Fruit fly (Drosophila melanogaster) whole organism, embryonic: ENCODE results near the gene CG14401.
A peak's percentile ranks its signal among the peaks of the same experiment; 100 is the strongest.

Experiments
- Awh ChIP-seq: fragments of 200-800 bp; sonication (Bioruptor generic); IDR thresholded peaks from 2 replicates; pipeline ENCODE4, ENCODE4 v1.3.6; 2022; ENCODE audit warnings: missing biosample characterization, missing genetic modification characterization
- Bdp1 ChIP-seq: fragments of 200-800 bp; sonication (Bioruptor generic); optimal IDR thresholded peaks from 3 replicates; lab custom pipeline; 2016; ENCODE audit warnings: missing biosample characterization, missing genetic modification characterization
- CG10366 ChIP-seq: fragments of 200-800 bp; sonication (Bioruptor generic); IDR thresholded peaks from 2 replicates; pipeline ENCODE4 v1.3.6; 2022; ENCODE audit warnings: missing biosample characterization, missing genetic modification characterization
- CG10565 ChIP-seq: fragments of 200-800 bp; sonication (Bioruptor generic); optimal IDR thresholded peaks from 3 replicates; lab custom pipeline; 2016; ENCODE audit warnings: missing biosample characterization, mild to moderate bottlenecking, missing genetic modification characterization
- CG10654 ChIP-seq: fragments of 200-800 bp; sonication (Bioruptor generic); optimal IDR thresholded peaks from 2 replicates; lab custom pipeline; 2016; ENCODE audit warnings: missing biosample characterization, missing genetic modification characterization
- CG12071 ChIP-seq: fragments of 200-800 bp; sonication (Bioruptor generic); optimal IDR thresholded peaks from 3 replicates; lab custom pipeline; 2018; ENCODE audit warnings: missing biosample characterization, mild to moderate bottlenecking, missing genetic modification characterization
- CG12744 ChIP-seq: fragments of 200-800 bp; sonication (Bioruptor generic); optimal IDR thresholded peaks from 2 replicates; lab custom pipeline; 2016; ENCODE audit warnings: missing biosample characterization, missing genetic modification characterization
- CG13287 ChIP-seq: fragments of 200-800 bp; sonication (Bioruptor generic); IDR thresholded peaks from 2 replicates; pipeline ENCODE4 v1.3.6; 2022; ENCODE audit warnings: missing biosample characterization, missing genetic modification characterization; ENCODE audit not compliant: partially characterized antibody
- CG13894 ChIP-seq: fragments of 200-800 bp; sonication (Bioruptor generic); optimal IDR thresholded peaks from 3 replicates; lab custom pipeline; 2018; ENCODE audit warnings: missing biosample characterization, mild to moderate bottlenecking, missing genetic modification characterization, moderate library complexity
- CG15601 ChIP-seq: fragments of 200-800 bp; sonication (Bioruptor generic); optimal IDR thresholded peaks from 3 replicates; lab custom pipeline; 2019; ENCODE audit warnings: missing biosample characterization, mild to moderate bottlenecking, missing genetic modification characterization, moderate library complexity
- CG1647 ChIP-seq: fragments of 200-800 bp; sonication (Bioruptor generic); optimal IDR thresholded peaks from 3 replicates; lab custom pipeline; 2016; ENCODE audit warnings: missing biosample characterization, missing genetic modification characterization
- CG3065 ChIP-seq: fragments of 200-800 bp; sonication (Bioruptor generic); optimal IDR thresholded peaks from 2 replicates; lab custom pipeline; 2016; ENCODE audit warnings: missing biosample characterization, missing genetic modification characterization
- CG3407 ChIP-seq: fragments of 200-800 bp; sonication (Bioruptor generic); optimal IDR thresholded peaks from 2 replicates; lab custom pipeline; 2018; ENCODE audit warnings: missing biosample characterization, mild to moderate bottlenecking, missing genetic modification characterization
- CG3838 ChIP-seq: fragments of 200-800 bp; sonication (Bioruptor generic); optimal IDR thresholded peaks from 3 replicates; lab custom pipeline; 2016; ENCODE audit warnings: missing biosample characterization, missing genetic modification characterization
- CG4328 ChIP-seq: fragments of 200-800 bp; sonication (Bioruptor generic); optimal IDR thresholded peaks from 3 replicates; lab custom pipeline; 2017; ENCODE audit warnings: missing biosample characterization, missing genetic modification reagents, missing genetic modification characterization
- CG4854 ChIP-seq: fragments of 200-800 bp; sonication (Bioruptor generic); optimal IDR thresholded peaks from 2 replicates; lab custom pipeline; 2016; ENCODE audit warnings: missing biosample characterization, missing genetic modification characterization, inconsistent platforms
- CG7839 ChIP-seq: fragments of 200-800 bp; sonication (Bioruptor generic); optimal IDR thresholded peaks from 3 replicates; lab custom pipeline; 2018; ENCODE audit warnings: missing biosample characterization, mild to moderate bottlenecking, missing genetic modification characterization, moderate library complexity
- CG9609 ChIP-seq: fragments of 200-800 bp; sonication (Bioruptor generic); optimal IDR thresholded peaks from 3 replicates; lab custom pipeline; 2016; ENCODE audit warnings: missing biosample characterization, missing genetic modification characterization
- CrebB ChIP-seq: fragments of 200-800 bp; sonication (Bioruptor generic); optimal IDR thresholded peaks from 3 replicates; lab custom pipeline; 2018; ENCODE audit warnings: missing biosample characterization, mild to moderate bottlenecking, missing genetic modification characterization
- Dip3 ChIP-seq: fragments of 200-800 bp; sonication (Bioruptor generic); optimal IDR thresholded peaks from 3 replicates; lab custom pipeline; 2016; ENCODE audit warnings: missing biosample characterization, missing genetic modification characterization
- Dll ChIP-seq: fragments of 200-800 bp; sonication (Bioruptor generic); IDR thresholded peaks from 4 replicates; pipeline ENCODE4 v1.3.6; 2022; ENCODE audit warnings: missing biosample characterization, missing genetic modification characterization; ENCODE audit not compliant: partially characterized antibody
- Dref ChIP-seq: fragments of 200-800 bp; sonication (Bioruptor generic); IDR thresholded peaks from 2 replicates; pipeline ENCODE4 v1.3.6; 2022; ENCODE audit warnings: missing biosample characterization, missing genetic modification characterization
- E2f1 ChIP-seq: fragments of 200-800 bp; sonication (Bioruptor generic); IDR thresholded peaks from 2 replicates; pipeline ENCODE4 v1.3.6; 2022; ENCODE audit warnings: missing biosample characterization, missing genetic modification characterization
- GATAe ChIP-seq: fragments of 200-800 bp; sonication (Bioruptor generic); conservative IDR thresholded peaks from 2 replicates; pipeline ENCODE4 v1.3.6; 2022; ENCODE audit warnings: missing biosample characterization, missing genetic modification characterization
- H2.0 ChIP-seq: fragments of 200-800 bp; sonication (Bioruptor generic); IDR thresholded peaks from 2 replicates; pipeline ENCODE4 v1.3.6; 2022; ENCODE audit warnings: missing biosample characterization, missing genetic modification characterization
- HLHmδ ChIP-seq: fragments of 200-800 bp; sonication (Bioruptor generic); optimal IDR thresholded peaks from 2 replicates; lab custom pipeline; 2018; ENCODE audit warnings: missing biosample characterization, mild to moderate bottlenecking, missing genetic modification characterization, moderate library complexity
- Max ChIP-seq: fragments of 200-800 bp; sonication (Bioruptor generic); optimal IDR thresholded peaks from 2 replicates; lab custom pipeline; 2016; ENCODE audit warnings: missing biosample characterization, mild to moderate bottlenecking, missing genetic modification characterization
- Rx ChIP-seq: fragments of 200-800 bp; sonication (Bioruptor generic); IDR thresholded peaks from 2 replicates; pipeline ENCODE4 v1.3.6; 2022; ENCODE audit warnings: missing biosample characterization, missing genetic modification characterization
- Sin3A ChIP-seq: fragments of >200 bp; optimal IDR thresholded peaks from 2 replicates; lab custom pipeline; 2018
- Spps ChIP-seq: fragments of 200-800 bp; sonication (Bioruptor generic); optimal IDR thresholded peaks from 2 replicates; lab custom pipeline; 2018; ENCODE audit warnings: missing biosample characterization, mild to moderate bottlenecking, missing genetic modification characterization
- Stat92E ChIP-seq, 3 experiments: fragments of >200 bp in 2 of 3; fragments of 200-800 bp in 1 of 3; sonication (Bioruptor generic) in 1 of 3; optimal IDR thresholded peaks; 2 replicates each; lab custom pipeline; 2017 to 2019; ENCODE audit warnings: missing biosample characterization in 3 of 3, missing genetic modification characterization in 3 of 3, mild to moderate bottlenecking in 1 of 3, moderate library complexity in 1 of 3
- ab ChIP-seq: fragments of 200-800 bp; sonication (Bioruptor generic); optimal IDR thresholded peaks from 2 replicates; lab custom pipeline; 2016; ENCODE audit warnings: missing biosample characterization, missing genetic modification characterization
- az2 ChIP-seq: fragments of 200-800 bp; sonication (Bioruptor generic); optimal IDR thresholded peaks from 3 replicates; lab custom pipeline; 2016; ENCODE audit warnings: missing biosample characterization, missing genetic modification characterization
- chn ChIP-seq: fragments of 200-800 bp; sonication (Bioruptor generic); optimal IDR thresholded peaks from 2 replicates; lab custom pipeline; 2016; ENCODE audit warnings: missing biosample characterization, missing genetic modification characterization
- cwo ChIP-seq: fragments of 200-800 bp; sonication (Bioruptor generic); optimal IDR thresholded peaks from 3 replicates; lab custom pipeline; 2017; ENCODE audit warnings: missing biosample characterization, missing genetic modification characterization, mild to moderate bottlenecking, moderate library complexity, missing genetic modification reagents
- ems ChIP-seq: fragments of 200-800 bp; sonication (Bioruptor generic); optimal IDR thresholded peaks from 3 replicates; lab custom pipeline; 2016; ENCODE audit warnings: missing biosample characterization, missing genetic modification characterization
- fu2 ChIP-seq: fragments of 200-800 bp; sonication (Bioruptor generic); optimal IDR thresholded peaks from 2 replicates; lab custom pipeline; 2016; ENCODE audit warnings: missing biosample characterization, missing genetic modification characterization
- klu ChIP-seq: fragments of 200-800 bp; sonication (Bioruptor generic); IDR thresholded peaks from 2 replicates; pipeline ENCODE4 v1.3.6; 2022; ENCODE audit warnings: missing biosample characterization, missing genetic modification characterization
- lbe ChIP-seq: fragments of 200-800 bp; sonication (Bioruptor generic); optimal IDR thresholded peaks from 2 replicates; lab custom pipeline; 2016; ENCODE audit warnings: missing biosample characterization, mild to moderate bottlenecking, missing genetic modification characterization
- lola ChIP-seq, 3 experiments: fragments of >200 bp in 2 of 3; fragments of 200-800 bp in 1 of 3; sonication (Bioruptor generic) in 1 of 3; optimal IDR thresholded peaks; 2 replicates each; lab custom pipeline; 2017 to 2019; ENCODE audit warnings: missing biosample characterization in 3 of 3, missing genetic modification characterization in 3 of 3, mild to moderate bottlenecking in 1 of 3, moderate library complexity in 1 of 3
- nau ChIP-seq: fragments of 200-800 bp; sonication (Bioruptor generic); optimal IDR thresholded peaks from 3 replicates; lab custom pipeline; 2017; ENCODE audit warnings: missing biosample characterization, mild to moderate bottlenecking, missing genetic modification characterization, missing genetic modification reagents
- nom ChIP-seq: fragments of 200-800 bp; sonication (Bioruptor generic); optimal IDR thresholded peaks from 2 replicates; lab custom pipeline; 2017; ENCODE audit warnings: missing biosample characterization, missing genetic modification characterization, mild to moderate bottlenecking, moderate library complexity, missing genetic modification reagents
- odd ChIP-seq: fragments of 200-800 bp; sonication (Bioruptor generic); optimal IDR thresholded peaks from 2 replicates; lab custom pipeline; 2017; ENCODE audit warnings: missing biosample characterization, mild to moderate bottlenecking, missing genetic modification characterization
- pb ChIP-seq: fragments of 200-800 bp; sonication (Bioruptor generic); optimal IDR thresholded peaks from 3 replicates; lab custom pipeline; 2016; ENCODE audit warnings: missing biosample characterization, missing genetic modification characterization
- pfk ChIP-seq: fragments of 200-800 bp; sonication (Bioruptor generic); optimal IDR thresholded peaks from 2 replicates; lab custom pipeline; 2018; ENCODE audit warnings: missing biosample characterization, mild to moderate bottlenecking, missing genetic modification characterization, moderate library complexity
- pros ChIP-seq: fragments of 200-800 bp; sonication (Bioruptor generic); optimal IDR thresholded peaks from 3 replicates; lab custom pipeline; 2019; ENCODE audit warnings: missing biosample characterization, mild to moderate bottlenecking, missing genetic modification characterization, moderate library complexity
- slou ChIP-seq: fragments of 200-800 bp; sonication (Bioruptor generic); optimal IDR thresholded peaks from 3 replicates; lab custom pipeline; 2016; ENCODE audit warnings: missing biosample characterization, missing genetic modification characterization
- slp2 ChIP-seq: fragments of 200-800 bp; sonication (Bioruptor generic); optimal IDR thresholded peaks from 2 replicates; lab custom pipeline; 2016; ENCODE audit warnings: missing biosample characterization, missing genetic modification characterization
- tx ChIP-seq: fragments of 200-800 bp; sonication (Bioruptor generic); optimal IDR thresholded peaks from 2 replicates; lab custom pipeline; 2016; ENCODE audit warnings: missing biosample characterization, missing genetic modification characterization

Gene CG14401

DNA sequence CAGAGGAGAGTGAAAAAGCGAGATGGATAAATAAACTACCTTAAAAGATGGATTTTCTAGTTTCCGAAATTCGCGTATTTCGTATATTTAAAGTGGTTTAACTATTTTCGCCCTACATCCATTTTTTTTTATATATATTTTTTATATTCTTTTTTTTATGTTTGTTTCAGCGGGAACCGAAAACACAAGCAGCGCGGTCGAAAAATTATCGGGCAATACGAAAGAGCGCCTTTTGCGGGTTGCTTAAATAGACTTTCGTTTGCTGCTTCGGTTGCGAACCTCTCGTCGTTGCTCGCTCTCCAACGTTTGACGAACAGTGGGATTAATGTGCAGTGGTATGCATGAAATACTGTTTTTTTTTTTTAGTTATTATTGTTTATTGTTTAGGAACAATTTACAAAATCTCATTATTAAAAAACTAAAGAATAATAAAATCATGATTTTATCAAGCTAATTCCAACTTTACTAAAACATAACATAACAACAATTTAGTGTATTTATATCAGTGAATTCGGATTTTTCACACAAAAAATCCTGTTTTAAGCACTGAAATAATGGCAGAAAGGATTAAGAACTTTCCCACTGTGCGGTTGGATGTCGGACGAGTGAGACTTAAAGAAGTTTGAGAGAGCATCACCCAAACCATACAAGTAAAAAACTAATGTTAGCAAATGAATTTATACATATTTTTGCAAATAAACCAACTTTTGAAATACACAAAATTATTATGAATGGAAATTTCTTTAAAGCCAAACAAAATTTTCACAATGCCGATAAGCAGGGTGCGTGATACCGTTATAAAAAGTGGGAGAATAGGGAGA lies 47.8 kb downstream of the CG14401 start (continued):
- TF ChIP-seq CG9609 (peak; percentile 26), CrebB (tag; lab: Kevin White, UChicago) (no peak), ab (GFP tag; lab: Kevin White, UChicago) (no peak), slp2 (GFP tag; lab: Kevin White, UChicago) (no peak), CG7839 (tag; lab: Kevin White, UChicago) (peak; percentile 86), Dip3 (GFP tag; lab: Kevin White, UChicago) (no peak), az2 (GFP tag; lab: Kevin White, UChicago) (peak; percentile 61), nau (GFP tag; lab: Kevin White, UChicago) (peak; percentile 90), CG15601 (tag; lab: Kevin White, UChicago) (peak; percentile 60), H2.0 (GFP tag; lab: Robert Waterston, UW) (no peak), CG10654 (GFP tag; lab: Kevin White, UChicago) (peak; percentile 82), CG3838 (GFP tag; lab: Kevin White, UChicago) (peak; percentile 12), Sin3A (lab: Kevin White, UChicago) (no peak), lbe (GFP tag; lab: Kevin White, UChicago) (no peak), pros (no peak), Rx (GFP tag; lab: Robert Waterston, UW) (peak; percentile 81), Dref (no peak), E2f1 (GFP tag; lab: Robert Waterston, UW) (peak; percentile 87), Awh (GFP tag; lab: Robert Waterston, UW) (peak; percentile 84), CG3065 (GFP tag; lab: Kevin White, UChicago) (no peak), fu2 (GFP tag; lab: Kevin White, UChicago) (no peak), CG3407 (GFP tag; lab: Kevin White, UChicago) (no peak), CG12071 (GFP tag; lab: Kevin White, UChicago) (peak; percentile 82), odd (GFP tag; lab: Kevin White, UChicago) (peak; percentile 58), Spps (tag; lab: Kevin White, UChicago) (peak; percentile 83), Dll (0 out of 4 replicates have a peak, but pooled peaks have one; percentile 15), tx (GFP tag; lab: Kevin White, UChicago) (no peak), CG13287 (peak; percentile 25; the same call in 1 of the 2 replicates), chn (GFP tag; lab: Kevin White, UChicago) (peak; percentile 31), CG12744 (GFP tag; lab: Kevin White, UChicago) (peak; percentile 4), CG1647 (GFP tag; lab: Kevin White, UChicago) (no peak), Stat92E (GFP tag; optimal IDR thresholded peaks at IDR 0.05; lab: Kevin White, UChicago) (peak in 1 of 3 experiments; percentile 40), nom (GFP tag; lab: Kevin White, UChicago) (no peak), Bdp1 (GFP tag; lab: Kevin White, UChicago) (peak; percentile 1), CG4328 (GFP tag; lab: Kevin White, UChicago) (peak; percentile 89), CG10366 (GFP tag; lab: Robert Waterston, UW) (peak; percentile 13; the same call in 1 of the 2 replicates), slou (GFP tag; lab: Kevin White, UChicago) (peak; percentile 5), CG10565 (GFP tag; lab: Kevin White, UChicago) (no peak), ems (GFP tag; lab: Kevin White, UChicago) (no peak), CG4854 (no peak), GATAe (peak; percentile 41; the same call in 1 of the 2 replicates), pfk (GFP tag; lab: Kevin White, UChicago) (no peak), CG13894 (tag; lab: Kevin White, UChicago) (peak; percentile 92), klu (peak; percentile 39; the same call in 1 of the 2 replicates), cwo (peak; percentile 91), lola (GFP tag; optimal IDR thresholded peaks at IDR 0.05; lab: Kevin White, UChicago) (peak in 1 of 3 experiments; percentile 85), HLHmδ (GFP tag; lab: Kevin White, UChicago) (no peak), pb (no peak), Max (GFP tag; lab: Kevin White, UChicago) (peak; percentile 18)
